Worm (Caenorhabditis elegans): Measurements from ENCODE around the gene F01D4.5.

DNA sequence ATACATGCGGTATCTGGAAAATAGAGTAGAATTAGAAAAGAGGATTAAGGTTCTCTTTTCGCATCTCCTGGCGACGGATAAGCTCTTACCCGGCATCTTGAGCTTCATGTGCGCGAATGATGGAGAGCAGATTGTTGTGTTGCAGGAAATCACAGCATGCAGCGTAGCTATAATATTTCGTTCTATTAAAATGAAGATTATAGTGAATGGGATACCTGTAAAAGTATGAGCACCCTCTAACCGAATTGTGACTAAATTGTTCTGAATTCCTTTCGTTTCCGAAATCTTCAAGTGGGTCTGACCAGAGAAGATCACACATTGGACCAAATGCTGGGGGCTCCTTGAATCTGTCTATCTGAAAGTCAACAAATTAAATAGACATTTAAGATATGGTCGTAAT is 14.9 kb upstream of the F01D4.5 start:
- TF ChIP-seq rpc-1 (optimal IDR thresholded peaks at IDR 0.05): no peak
- no peak for TF ChIP-seq rpc-1 (tag; optimal IDR thresholded peaks at IDR 0.05)
- no peak for TF ChIP-seq hsf-1 (GFP tag; IDR thresholded peaks at IDR 0.05)
- TF ChIP-seq ets-4 (GFP tag; optimal IDR thresholded peaks at IDR 0.05): no peak
- TF ChIP-seq zim-3 (tag; optimal IDR thresholded peaks at IDR 0.05): no peak
- no peak for TF ChIP-seq pha-4 (tag; optimal IDR thresholded peaks at IDR 0.05)
- TF ChIP-seq mxl-1 (tag; optimal IDR thresholded peaks at IDR 0.05): no peak
- no peak for TF ChIP-seq snpc-3.4 (tag; optimal IDR thresholded peaks at IDR 0.05)
- TF ChIP-seq madf-8 (GFP tag; conservative IDR thresholded peaks at IDR 0.05): no peak
- no peak for TF ChIP-seq F49E8.2 (tag; optimal IDR thresholded peaks at IDR 0.05; ENCODE audit: insufficient read depth)
- TF ChIP-seq ceh-40 (GFP tag; IDR thresholded peaks at IDR 0.05): no peak
- TF ChIP-seq K11D2.4 (GFP tag; IDR thresholded peaks at IDR 0.05): no peak
- no peak for TF ChIP-seq dpl-1 (GFP tag; optimal IDR thresholded peaks at IDR 0.05)
- TF ChIP-seq him-1 (tag; optimal IDR thresholded peaks at IDR 0.05): no peak
